Fruit fly (Drosophila melanogaster) whole organism, embryonic: Measurements from ENCODE around the gene CG14442.

Experiments used
- Bgb ChIP-seq: fragments of 200-800 bp; sonication (Bioruptor generic); IDR thresholded peaks from 2 replicates; pipeline ENCODE4 v1.3.6; 2022; ENCODE audit warnings: missing biosample characterization, missing genetic modification characterization; ENCODE audit not compliant: partially characterized antibody
- CG1024 ChIP-seq: fragments of 200-800 bp; sonication (Bioruptor generic); IDR thresholded peaks from 2 replicates; pipeline ENCODE4 v1.3.6; 2022; ENCODE audit warnings: missing biosample characterization, missing genetic modification characterization
- CG10462 ChIP-seq: fragments of 200-800 bp; sonication (Bioruptor generic); optimal IDR thresholded peaks from 2 replicates; lab custom pipeline; 2016; ENCODE audit warnings: missing biosample characterization, missing genetic modification characterization
- CG11695 ChIP-seq: fragments of 200-800 bp; sonication (Bioruptor generic); IDR thresholded peaks from 3 replicates; pipeline ENCODE4 v1.3.6; 2022; ENCODE audit warnings: missing biosample characterization, missing genetic modification characterization
- CG11696 ChIP-seq: fragments of 200-800 bp; sonication (Bioruptor generic); IDR thresholded peaks from 2 replicates; pipeline ENCODE4 v1.3.6; 2022; ENCODE audit warnings: missing biosample characterization, missing genetic modification characterization
- CG12104 ChIP-seq: fragments of 200-800 bp; sonication (Bioruptor generic); optimal IDR thresholded peaks from 3 replicates; lab custom pipeline; 2016; ENCODE audit warnings: missing biosample characterization, missing genetic modification characterization
- CG14710 ChIP-seq: fragments of 200-800 bp; sonication (Bioruptor generic); optimal IDR thresholded peaks from 3 replicates; lab custom pipeline; 2019; ENCODE audit warnings: missing biosample characterization, mild to moderate bottlenecking, missing genetic modification characterization, moderate library complexity
- CG15011 ChIP-seq: fragments of 200-800 bp; sonication (Bioruptor generic); optimal IDR thresholded peaks from 3 replicates; lab custom pipeline; 2018; ENCODE audit warnings: missing biosample characterization, mild to moderate bottlenecking, missing genetic modification characterization
- CG15269 ChIP-seq: fragments of 200-800 bp; sonication (Bioruptor generic); optimal IDR thresholded peaks from 2 replicates; lab custom pipeline; 2018; ENCODE audit warnings: missing biosample characterization, mild to moderate bottlenecking, missing genetic modification characterization, moderate library complexity
- CG1603 ChIP-seq: fragments of 200-800 bp; sonication (Bioruptor generic); optimal IDR thresholded peaks from 2 replicates; lab custom pipeline; 2019; ENCODE audit warnings: missing biosample characterization, mild to moderate bottlenecking, missing genetic modification characterization, moderate library complexity
- CG16779 ChIP-seq: fragments of 200-800 bp; sonication (Bioruptor generic); IDR thresholded peaks from 2 replicates; pipeline ENCODE4 v1.3.6; 2022; ENCODE audit warnings: missing biosample characterization, missing genetic modification characterization
- CG17186 ChIP-seq: fragments of 200-800 bp; sonication (Bioruptor generic); optimal IDR thresholded peaks from 3 replicates; lab custom pipeline; 2017; ENCODE audit warnings: missing biosample characterization, missing genetic modification reagents, missing genetic modification characterization
- CG17359 ChIP-seq: fragments of 200-800 bp; sonication (Bioruptor generic); optimal IDR thresholded peaks from 3 replicates; lab custom pipeline; 2018; ENCODE audit warnings: missing biosample characterization, mild to moderate bottlenecking, missing genetic modification characterization, moderate library complexity
- CG17385 ChIP-seq: fragments of 200-800 bp; sonication (Bioruptor generic); optimal IDR thresholded peaks from 3 replicates; lab custom pipeline; 2018; ENCODE audit warnings: missing biosample characterization, mild to moderate bottlenecking, missing genetic modification characterization
- CG30431 ChIP-seq: fragments of 200-800 bp; sonication (Bioruptor generic); optimal IDR thresholded peaks from 2 replicates; lab custom pipeline; 2017; ENCODE audit warnings: missing biosample characterization, missing genetic modification characterization
- CG3065 ChIP-seq: fragments of 200-800 bp; sonication (Bioruptor generic); optimal IDR thresholded peaks from 2 replicates; lab custom pipeline; 2016; ENCODE audit warnings: missing biosample characterization, missing genetic modification characterization
- CG31365 ChIP-seq: fragments of 200-800 bp; sonication (Bioruptor generic); optimal IDR thresholded peaks from 2 replicates; lab custom pipeline; 2018; ENCODE audit warnings: missing biosample characterization, mild to moderate bottlenecking, missing genetic modification characterization
- CG3281 ChIP-seq: fragments of 200-800 bp; sonication (Bioruptor generic); optimal IDR thresholded peaks from 3 replicates; lab custom pipeline; 2017; ENCODE audit warnings: missing biosample characterization, mild to moderate bottlenecking, missing genetic modification characterization
- CG3407 ChIP-seq: fragments of 200-800 bp; sonication (Bioruptor generic); optimal IDR thresholded peaks from 2 replicates; lab custom pipeline; 2018; ENCODE audit warnings: missing biosample characterization, mild to moderate bottlenecking, missing genetic modification characterization
- CG4360 ChIP-seq: fragments of 200-800 bp; sonication (Bioruptor generic); IDR thresholded peaks from 2 replicates; pipeline ENCODE4 v1.3.6; 2022; ENCODE audit warnings: missing biosample characterization, missing genetic modification characterization
- CG4820 ChIP-seq: fragments of 200-800 bp; sonication (Bioruptor generic); optimal IDR thresholded peaks from 3 replicates; lab custom pipeline; 2016; ENCODE audit warnings: missing biosample characterization, missing genetic modification characterization
- CG6765 ChIP-seq: fragments of 200-800 bp; sonication (Bioruptor generic); optimal IDR thresholded peaks from 3 replicates; lab custom pipeline; 2017; ENCODE audit warnings: missing biosample characterization, mild to moderate bottlenecking, missing genetic modification characterization
- CG6791 ChIP-seq: fragments of 200-800 bp; sonication (Bioruptor generic); IDR thresholded peaks from 3 replicates; pipeline ENCODE4 v1.3.6; 2022; ENCODE audit warnings: missing biosample characterization, missing genetic modification characterization; ENCODE audit not compliant: partially characterized antibody
- CG7357 ChIP-seq: fragments of 200-800 bp; sonication (Bioruptor generic); IDR thresholded peaks from 3 replicates; pipeline ENCODE4 v1.3.6; 2022; ENCODE audit warnings: missing biosample characterization, missing genetic modification characterization
- CG8765 ChIP-seq: fragments of 200-800 bp; sonication (Bioruptor generic); IDR thresholded peaks from 2 replicates; pipeline ENCODE4 v1.3.6; 2022; ENCODE audit warnings: missing biosample characterization, missing genetic modification characterization
- CG9727 ChIP-seq: fragments of 200-800 bp; sonication (Bioruptor generic); optimal IDR thresholded peaks from 3 replicates; lab custom pipeline; 2017; ENCODE audit warnings: missing biosample characterization, mild to moderate bottlenecking, missing genetic modification characterization
- CG9876 ChIP-seq: fragments of 200-800 bp; sonication (Bioruptor generic); optimal IDR thresholded peaks from 2 replicates; lab custom pipeline; 2016; ENCODE audit warnings: missing biosample characterization, missing genetic modification characterization
- Dfd ChIP-seq, 2 experiments: fragments of >200 bp; optimal IDR thresholded peaks; 2 replicates each; lab custom pipeline; 2017; ENCODE audit warnings: missing biosample characterization in 2 of 2, missing genetic modification characterization in 2 of 2
- Elba2 ChIP-seq: fragments of 200-800 bp; sonication (Bioruptor generic); optimal IDR thresholded peaks from 3 replicates; lab custom pipeline; 2016; ENCODE audit warnings: missing biosample characterization, missing genetic modification characterization
- HmgD ChIP-seq: fragments of 200-800 bp; sonication (Bioruptor generic); optimal IDR thresholded peaks from 3 replicates; lab custom pipeline; 2016; ENCODE audit warnings: missing biosample characterization, missing genetic modification characterization
- Kr ChIP-seq: fragments of 200-800 bp; sonication (Bioruptor generic); optimal IDR thresholded peaks from 2 replicates; lab custom pipeline; 2017; ENCODE audit warnings: missing biosample characterization, mild to moderate bottlenecking, missing genetic modification characterization
- PHDP ChIP-seq: fragments of 200-800 bp; sonication (Bioruptor generic); optimal IDR thresholded peaks from 3 replicates; lab custom pipeline; 2018; ENCODE audit warnings: missing biosample characterization, mild to moderate bottlenecking, missing genetic modification characterization, moderate library complexity
- Sry-β ChIP-seq: fragments of 200-800 bp; sonication (Bioruptor generic); optimal IDR thresholded peaks from 2 replicates; lab custom pipeline; 2018; ENCODE audit warnings: missing biosample characterization, mild to moderate bottlenecking, missing genetic modification characterization, moderate library complexity
- Xrp1 ChIP-seq: fragments of 200-800 bp; sonication (Bioruptor generic); IDR thresholded peaks from 2 replicates; pipeline ENCODE4 v1.3.6; 2022; ENCODE audit warnings: missing biosample characterization, missing genetic modification characterization
- cg ChIP-seq: fragments of 200-800 bp; sonication (Bioruptor generic); optimal IDR thresholded peaks from 3 replicates; lab custom pipeline; 2019; ENCODE audit warnings: missing biosample characterization, mild to moderate bottlenecking, missing genetic modification characterization, moderate library complexity
- dati ChIP-seq: fragments of 200-800 bp; sonication (Bioruptor generic); IDR thresholded peaks from 2 replicates; pipeline ENCODE4 v1.3.6; 2022; ENCODE audit warnings: missing biosample characterization, missing genetic modification characterization
- gce ChIP-seq: fragments of 200-800 bp; sonication (Bioruptor generic); IDR thresholded peaks from 3 replicates; pipeline ENCODE4 v1.3.6; 2022; ENCODE audit warnings: missing biosample characterization, missing genetic modification characterization
- gcm ChIP-seq: fragments of 200-800 bp; sonication (Bioruptor generic); optimal IDR thresholded peaks from 2 replicates; lab custom pipeline; 2019; ENCODE audit warnings: missing biosample characterization, mild to moderate bottlenecking, missing genetic modification characterization, moderate library complexity
- gem ChIP-seq: fragments of 200-800 bp; sonication (Bioruptor generic); optimal IDR thresholded peaks from 2 replicates; lab custom pipeline; 2019; ENCODE audit warnings: missing biosample characterization, mild to moderate bottlenecking, missing genetic modification characterization, moderate library complexity
- gro ChIP-seq: fragments of 200-800 bp; sonication (Bioruptor generic); optimal IDR thresholded peaks from 2 replicates; lab custom pipeline; 2016; ENCODE audit warnings: missing biosample characterization, missing genetic modification characterization
- inv ChIP-seq: fragments of 200-800 bp; sonication (Bioruptor generic); IDR thresholded peaks from 2 replicates; pipeline ENCODE4 v1.3.6; 2022; ENCODE audit warnings: missing biosample characterization, missing genetic modification characterization; ENCODE audit not compliant: partially characterized antibody
- jing ChIP-seq: fragments of 200-800 bp; sonication (Bioruptor generic); optimal IDR thresholded peaks from 2 replicates; lab custom pipeline; 2018; ENCODE audit warnings: missing biosample characterization, mild to moderate bottlenecking, missing genetic modification characterization
- lmd ChIP-seq: fragments of 200-800 bp; sonication (Bioruptor generic); IDR thresholded peaks from 2 replicates; pipeline ENCODE4 v1.3.6; 2022; ENCODE audit warnings: missing biosample characterization, missing genetic modification characterization
- nerfin-1 ChIP-seq: fragments of 200-800 bp; sonication (Bioruptor generic); optimal IDR thresholded peaks from 3 replicates; lab custom pipeline; 2019; ENCODE audit warnings: missing biosample characterization, mild to moderate bottlenecking, missing genetic modification characterization, moderate library complexity
- nom ChIP-seq: fragments of 200-800 bp; sonication (Bioruptor generic); optimal IDR thresholded peaks from 2 replicates; lab custom pipeline; 2017; ENCODE audit warnings: missing biosample characterization, missing genetic modification characterization, mild to moderate bottlenecking, moderate library complexity, missing genetic modification reagents
- onecut ChIP-seq: fragments of 200-800 bp; sonication (Bioruptor generic); IDR thresholded peaks from 2 replicates; pipeline ENCODE4 v1.3.6; 2022; ENCODE audit warnings: missing biosample characterization, missing genetic modification characterization
- pita ChIP-seq: fragments of 200-800 bp; sonication (Bioruptor generic); optimal IDR thresholded peaks from 2 replicates; lab custom pipeline; 2017; ENCODE audit warnings: missing biosample characterization, mild to moderate bottlenecking, missing genetic modification characterization
- schlank ChIP-seq: fragments of 200-800 bp; sonication (Bioruptor generic); optimal IDR thresholded peaks from 2 replicates; lab custom pipeline; 2018; ENCODE audit warnings: missing biosample characterization, mild to moderate bottlenecking, missing genetic modification characterization
- seq ChIP-seq: fragments of 200-800 bp; sonication (Bioruptor generic); IDR thresholded peaks from 2 replicates; pipeline ENCODE4 v1.3.6; 2022; ENCODE audit warnings: missing biosample characterization, missing genetic modification characterization
- sr ChIP-seq: fragments of 200-800 bp; sonication (Bioruptor generic); IDR thresholded peaks from 3 replicates; pipeline ENCODE4 v1.3.6; 2022; ENCODE audit warnings: missing biosample characterization, missing genetic modification characterization
- tgo ChIP-seq: fragments of 200-800 bp; sonication (Bioruptor generic); IDR thresholded peaks from 3 replicates; pipeline ENCODE4 v1.3.6; 2022; ENCODE audit warnings: missing biosample characterization, missing genetic modification characterization
- zfh2 ChIP-seq: fragments of 200-800 bp; sonication (Bioruptor generic); optimal IDR thresholded peaks from 2 replicates; lab custom pipeline; 2016; ENCODE audit warnings: missing biosample characterization, missing genetic modification characterization

Gene CG14442

DNA sequence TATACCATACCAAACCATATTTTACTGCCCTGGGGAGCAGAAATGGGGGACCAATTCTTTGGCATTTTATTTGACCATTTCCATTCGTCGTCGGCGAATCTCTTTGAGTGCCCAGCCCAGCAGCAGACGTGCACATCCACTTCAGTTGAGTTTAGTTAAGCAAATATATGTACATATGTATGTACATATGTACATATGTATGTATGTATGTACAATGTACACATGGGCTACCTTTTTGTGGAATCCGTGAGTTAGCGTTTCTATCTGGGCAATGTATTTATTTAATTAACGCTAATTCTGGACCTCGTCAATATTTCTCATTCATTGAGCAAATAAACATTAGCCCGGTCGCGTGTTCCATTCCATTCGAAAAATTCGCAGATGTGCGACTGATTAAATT lies 25.2 kb upstream of the CG14442 start (continued):
- TF ChIP-seq Bgb (GFP tag; lab: Robert Waterston, UW) (no peak), CG15269 (tag; lab: Kevin White, UChicago) (no peak), CG14710 (tag; lab: Kevin White, UChicago) (no peak), pita (no peak), cg (GFP tag; lab: Kevin White, UChicago) (no peak), gem (tag; lab: Kevin White, UChicago) (no peak), CG4820 (GFP tag; lab: Kevin White, UChicago) (no peak), nom (GFP tag; lab: Kevin White, UChicago) (no peak), CG3281 (GFP tag; lab: Kevin White, UChicago) (peak; percentile 41), inv (GFP tag; lab: Robert Waterston, UW) (no peak), CG11696 (no peak), tgo (no peak), CG9727 (peak; percentile 13), CG17359 (peak; percentile 38), CG1024 (GFP tag; lab: Robert Waterston, UW) (0 out of 2 replicates have a peak, but pooled peaks have one; percentile 11), Xrp1 (0 out of 2 replicates have a peak, but pooled peaks have one; percentile 22), Sry-β (GFP tag; lab: Kevin White, UChicago) (no peak), gcm (no peak), CG10462 (no peak), PHDP (tag; lab: Kevin White, UChicago) (peak; percentile 5), dati (GFP tag; lab: Robert Waterston, UW) (no peak), lmd (GFP tag; lab: Robert Waterston, UW) (no peak), Kr (no peak), CG4360 (no peak), CG16779 (GFP tag; lab: Robert Waterston, UW) (no peak), CG3407 (no peak), HmgD (no peak), CG6765 (no peak), CG9876 (no peak), nerfin-1 (tag; lab: Kevin White, UChicago) (peak; percentile 12), CG31365 (tag; lab: Kevin White, UChicago) (no peak), CG1603 (tag; lab: Kevin White, UChicago) (no peak), schlank (tag; lab: Kevin White, UChicago) (no peak), gce (GFP tag; lab: Robert Waterston, UW) (peak; percentile 61; the same call in 1 of the 3 replicates), Elba2 (GFP tag; lab: Kevin White, UChicago) (no peak), CG3065 (GFP tag; lab: Kevin White, UChicago) (no peak), CG17385 (GFP tag; lab: Kevin White, UChicago) (peak; percentile 0), sr (GFP tag; lab: Robert Waterston, UW) (no peak), CG8765 (GFP tag; lab: Robert Waterston, UW) (no peak), CG6791 (GFP tag; lab: Robert Waterston, UW) (no peak), CG30431 (GFP tag; lab: Kevin White, UChicago) (no peak), jing (no peak), CG17186 (no peak), Dfd (GFP tag; optimal IDR thresholded peaks at IDR 0.05; lab: Kevin White, UChicago) (no peak), CG12104 (GFP tag; lab: Kevin White, UChicago) (peak; percentile 9), zfh2 (GFP tag; lab: Kevin White, UChicago) (no peak), CG15011 (GFP tag; lab: Kevin White, UChicago) (no peak), onecut (no peak), CG7357 (no peak), gro (GFP tag; lab: Kevin White, UChicago) (no peak), seq (no peak), CG11695 (GFP tag; lab: Robert Waterston, UW) (0 out of 3 replicates have a peak, but pooled peaks have one; percentile 30)
